Fruit fly (Drosophila melanogaster) Kc167 (cell line): ENCODE data around the gene CG43121.

Experiments used
- Myc ChIP-seq: fragments of >200 bp; optimal IDR thresholded peaks from 2 replicates; lab custom pipeline; 2017; ENCODE audit warnings: missing external identifiers
- Sin3A ChIP-seq: fragments of >200 bp; optimal IDR thresholded peaks from 2 replicates; lab custom pipeline; 2018; ENCODE audit warnings: missing external identifiers
- h ChIP-seq: fragments of >200 bp; optimal IDR thresholded peaks from 3 replicates; lab custom pipeline; 2018; ENCODE audit warnings: missing external identifiers
- insv ChIP-seq: fragments of >200 bp; optimal IDR thresholded peaks from 3 replicates; lab custom pipeline; 2018; ENCODE audit warnings: missing external identifiers
- psq ChIP-seq: fragments of >200 bp; optimal IDR thresholded peaks from 2 replicates; lab custom pipeline; 2017; ENCODE audit warnings: missing external identifiers
- ttk ChIP-seq: sonication (Bioruptor generic); optimal IDR thresholded peaks from 2 replicates; lab custom pipeline; 2017; ENCODE audit warnings: missing external identifiers

CG43121 gene

DNA sequence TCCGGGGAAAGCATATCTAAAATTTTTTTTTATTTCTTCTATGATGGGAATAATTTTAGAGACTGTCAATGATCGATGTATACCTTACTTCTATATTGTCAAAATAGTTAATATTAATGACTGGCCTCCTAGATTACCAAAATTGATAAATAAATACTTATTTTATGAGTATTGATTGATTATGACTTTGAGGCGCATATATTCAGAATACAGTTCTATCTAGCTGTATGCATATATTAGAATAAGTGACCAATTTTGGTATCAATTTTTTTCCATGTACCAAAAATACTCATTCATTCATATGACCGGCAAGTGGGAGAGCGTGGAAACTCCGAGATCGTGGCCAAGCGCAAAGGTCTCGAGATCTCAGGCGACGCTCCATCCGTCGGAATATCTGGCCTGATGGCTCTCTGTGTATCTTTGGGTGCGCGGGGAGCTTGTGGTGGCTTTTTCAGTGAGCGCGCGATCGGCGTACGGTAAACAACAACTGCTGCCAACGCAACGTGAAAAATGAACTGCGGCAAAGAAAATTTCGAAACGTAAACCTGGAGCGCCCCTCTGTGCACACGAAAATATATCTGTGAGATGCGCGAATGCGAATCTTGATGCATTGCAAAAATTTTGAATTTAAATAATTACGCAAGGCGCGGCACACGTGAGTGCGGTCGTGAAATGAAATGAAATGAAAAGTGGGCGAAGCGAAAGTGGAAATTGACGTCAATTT lies at the start of gene CG43121, which contains the start of gene ome:
Gene CG43121 (minus strand): TSS at position 51 of the 724 bp plus-strand sequence.
Gene ome (plus strand): TSS at position 453 of the 724 bp plus-strand sequence.
- TF ChIP-seq Sin3A (no peak), Myc (lab: Kevin White, UChicago) (no peak), psq (lab: Kevin White, UChicago) (no peak), h (lab: Kevin White, UChicago) (no peak), insv (lab: Kevin White, UChicago) (no peak), ttk (no peak)

DNA sequence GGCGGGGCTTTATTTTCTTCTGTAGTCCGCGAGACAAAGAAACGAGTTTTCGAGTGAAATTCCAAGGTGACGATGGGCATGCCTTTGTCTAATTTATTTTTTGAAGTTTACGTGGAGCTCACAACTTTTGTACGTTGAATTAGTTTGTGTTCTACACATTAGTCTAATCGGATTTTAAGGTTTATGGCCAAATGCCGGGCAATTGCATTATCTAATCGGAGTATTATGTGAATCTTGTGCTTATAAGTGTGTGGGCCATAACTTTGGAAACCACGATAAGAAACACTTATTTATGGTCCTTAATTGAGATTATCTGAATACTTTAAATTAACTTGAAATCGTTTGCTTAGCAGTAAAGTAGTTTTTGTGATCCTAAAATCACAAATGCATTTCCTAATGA lies 40.6 kb upstream of the CG43121 start:
- no peak for TF ChIP-seq psq (lab: Kevin White, UChicago)
- TF ChIP-seq h (lab: Kevin White, UChicago): no peak

dm6 chr3L:14708053-14708452 lies 35.8 kb upstream of the CG43121 start:
- TF ChIP-seq ttk (no peak), Myc (lab: Kevin White, UChicago) (no peak), h (lab: Kevin White, UChicago) (no peak), Sin3A (no peak), psq (lab: Kevin White, UChicago) (no peak), insv (lab: Kevin White, UChicago) (no peak)

DNA sequence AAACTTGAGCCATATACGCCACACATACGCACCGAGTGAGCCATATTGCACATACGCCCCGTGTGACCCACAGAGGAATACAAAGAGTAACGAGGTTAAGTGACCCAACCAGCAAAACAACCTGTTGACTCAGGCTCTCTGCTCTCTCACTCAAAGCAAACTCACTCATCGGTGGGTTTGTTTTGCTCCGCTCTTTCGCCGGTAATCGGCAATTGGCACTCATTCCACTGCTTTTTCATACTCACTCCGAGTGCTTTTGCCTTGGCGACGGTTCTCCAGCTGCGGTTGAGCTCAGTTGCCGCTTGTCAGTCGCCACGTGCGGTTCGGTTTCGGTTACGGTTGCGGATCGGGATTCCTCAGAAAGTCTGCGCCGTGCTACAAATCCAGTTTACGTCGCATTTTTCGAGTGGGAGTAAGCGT lies 34.2 kb upstream of the CG43121 start:
- TF ChIP-seq Sin3A (no peak), ttk (no peak), Myc (lab: Kevin White, UChicago) (no peak), h (lab: Kevin White, UChicago) (no peak)

DNA sequence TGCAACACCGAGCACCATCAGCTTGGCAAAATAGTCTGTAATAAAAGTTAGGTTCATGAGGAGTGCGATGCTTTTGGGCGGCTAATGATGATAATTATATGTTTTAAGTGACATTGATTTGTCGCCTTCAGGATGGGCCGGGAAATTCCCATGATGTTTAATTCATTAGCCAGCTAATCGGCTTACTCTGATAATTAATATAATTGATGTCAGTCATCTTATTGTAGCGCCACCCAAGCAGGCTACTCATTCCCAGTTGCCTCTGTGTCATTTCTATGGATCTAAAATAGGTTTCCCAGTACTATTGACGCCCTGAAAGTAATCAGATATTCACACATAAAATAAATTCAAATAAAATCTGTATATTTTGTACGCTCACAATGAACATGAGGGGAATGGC lies 32.9 kb upstream of the CG43121 start, which contains the start of gene CG13476:
Gene CG13476 (plus strand): TSS at position 301 of the 400 bp plus-strand sequence.
- no peak for TF ChIP-seq Sin3A
- TF ChIP-seq h (lab: Kevin White, UChicago): no peak
- TF ChIP-seq insv (lab: Kevin White, UChicago): no peak
- TF ChIP-seq ttk: no peak
- no peak for TF ChIP-seq Myc (lab: Kevin White, UChicago)
- no peak for TF ChIP-seq psq (lab: Kevin White, UChicago)

DNA sequence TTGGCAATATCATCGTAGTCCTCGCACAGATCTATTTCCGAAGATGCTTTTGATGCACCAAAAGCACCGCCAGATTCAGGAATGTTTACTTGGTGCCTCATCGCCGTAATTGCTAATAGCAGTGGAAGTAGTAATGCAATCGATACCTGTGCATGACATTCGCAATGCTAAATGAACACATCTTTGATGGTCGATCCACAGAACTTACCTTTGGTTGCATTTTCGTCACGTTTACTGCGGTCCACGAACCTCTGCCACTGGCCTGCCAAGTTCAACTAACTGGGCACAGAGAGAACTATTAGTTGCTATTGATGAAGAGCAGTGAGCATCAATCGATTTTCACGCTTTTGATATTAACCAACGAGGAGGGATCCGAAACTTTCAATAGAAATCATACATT lies 29.3 kb upstream of the CG43121 start, which contains the start of gene CG17177:
Gene CG17177 (minus strand): TSS at position 101 of the 400 bp plus-strand sequence.
- no peak for TF ChIP-seq ttk
- no peak for TF ChIP-seq insv (lab: Kevin White, UChicago)
- TF ChIP-seq Sin3A: no peak

- TF ChIP-seq Myc (lab: Kevin White, UChicago): no peak
- TF ChIP-seq insv (lab: Kevin White, UChicago): no peak
- TF ChIP-seq h (lab: Kevin White, UChicago): no peak
- no peak for TF ChIP-seq Sin3A
These were observed 24.8 kb upstream of the CG43121 start, which contains the start of gene CG13474 for dm6 chr3L:14697005-14697404. Gene CG13474, minus strand, starts transcription at chr3L:14697105.

- no peak for TF ChIP-seq Sin3A
- TF ChIP-seq psq (lab: Kevin White, UChicago): no peak
- TF ChIP-seq ttk: no peak
- TF ChIP-seq Myc (lab: Kevin White, UChicago): no peak
- TF ChIP-seq h (lab: Kevin White, UChicago): no peak
- no peak for TF ChIP-seq insv (lab: Kevin White, UChicago)
These were observed 18.8 kb upstream of the CG43121 start, which contains the start of gene gdrd for dm6 chr3L:14691047-14691446. Gene gdrd, plus strand, starts transcription at chr3L:14691347.

DNA sequence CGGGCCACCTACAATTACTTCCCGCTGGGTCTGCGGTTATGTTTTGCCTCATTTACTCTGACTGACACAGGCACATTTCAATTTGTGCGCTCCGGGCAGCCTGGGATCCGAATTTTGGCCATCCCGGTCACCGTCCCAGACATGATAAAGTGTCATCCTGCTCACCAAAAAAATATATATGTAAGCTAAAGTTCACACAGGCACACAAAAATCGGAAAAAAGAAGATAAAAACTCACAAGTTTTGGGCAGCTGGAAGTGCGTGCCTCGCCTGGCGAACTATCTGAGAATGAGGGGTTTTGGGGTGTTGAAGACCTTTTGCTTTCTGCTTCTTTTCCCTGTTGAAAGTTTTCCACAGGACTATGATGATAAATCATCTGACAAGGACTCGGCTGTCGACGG lies 14.0 kb upstream of the CG43121 start:
- no peak for TF ChIP-seq Myc (lab: Kevin White, UChicago)
- no peak for TF ChIP-seq h (lab: Kevin White, UChicago)
- no peak for TF ChIP-seq Sin3A
- no peak for TF ChIP-seq psq (lab: Kevin White, UChicago)
- no peak for TF ChIP-seq ttk
- no peak for TF ChIP-seq insv (lab: Kevin White, UChicago)

DNA sequence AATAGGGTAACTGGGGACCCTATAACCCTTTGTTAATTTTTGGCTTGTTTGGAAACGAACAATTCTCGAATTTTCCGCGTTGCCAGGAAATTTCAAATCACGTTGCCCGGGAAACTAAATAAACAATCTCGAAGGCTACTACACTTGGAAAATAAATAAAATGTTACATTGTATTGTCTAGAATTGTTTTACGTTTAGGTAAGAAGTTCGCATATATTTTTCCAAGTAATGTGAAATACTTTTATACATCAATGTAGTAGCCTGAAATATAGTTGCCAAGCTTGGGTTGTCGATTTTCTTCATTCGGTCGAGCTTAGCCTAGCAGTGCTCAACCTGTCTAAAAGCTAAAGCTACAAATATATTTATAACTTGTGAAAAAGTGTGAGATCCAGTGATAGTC lies 12.2 kb upstream of the CG43121 start, which contains the start of gene Dnaaf6:
Gene Dnaaf6 (plus strand): TSS at position 301 of the 400 bp plus-strand sequence.
- TF ChIP-seq h (lab: Kevin White, UChicago) (no peak), Sin3A (no peak), insv (lab: Kevin White, UChicago) (no peak), ttk (no peak), psq (lab: Kevin White, UChicago) (no peak), Myc (lab: Kevin White, UChicago) (no peak)

DNA sequence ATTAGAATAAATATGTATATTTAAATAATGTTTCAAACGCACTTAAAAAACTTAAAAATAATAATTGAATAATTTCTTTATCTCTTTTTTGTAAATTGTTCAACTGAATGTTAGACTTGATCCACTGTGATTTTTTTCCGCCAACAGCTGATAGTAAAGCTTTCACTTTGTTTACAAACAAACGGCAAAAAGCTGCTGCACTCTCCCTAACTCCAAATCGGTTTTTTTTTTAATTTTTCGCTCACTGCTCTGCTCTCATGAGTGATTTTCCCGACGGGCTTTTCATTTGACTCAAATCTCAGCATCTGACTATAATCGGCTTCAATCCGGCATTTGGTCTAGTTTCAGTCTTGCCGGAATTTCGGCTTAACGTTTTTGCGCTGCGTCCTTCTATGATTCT lies 9.3 kb upstream of the CG43121 start:
- TF ChIP-seq h (lab: Kevin White, UChicago): no peak
- TF ChIP-seq insv (lab: Kevin White, UChicago): no peak
- no peak for TF ChIP-seq Myc (lab: Kevin White, UChicago)
- TF ChIP-seq Sin3A: no peak
- no peak for TF ChIP-seq ttk
- TF ChIP-seq psq (lab: Kevin White, UChicago): no peak

DNA sequence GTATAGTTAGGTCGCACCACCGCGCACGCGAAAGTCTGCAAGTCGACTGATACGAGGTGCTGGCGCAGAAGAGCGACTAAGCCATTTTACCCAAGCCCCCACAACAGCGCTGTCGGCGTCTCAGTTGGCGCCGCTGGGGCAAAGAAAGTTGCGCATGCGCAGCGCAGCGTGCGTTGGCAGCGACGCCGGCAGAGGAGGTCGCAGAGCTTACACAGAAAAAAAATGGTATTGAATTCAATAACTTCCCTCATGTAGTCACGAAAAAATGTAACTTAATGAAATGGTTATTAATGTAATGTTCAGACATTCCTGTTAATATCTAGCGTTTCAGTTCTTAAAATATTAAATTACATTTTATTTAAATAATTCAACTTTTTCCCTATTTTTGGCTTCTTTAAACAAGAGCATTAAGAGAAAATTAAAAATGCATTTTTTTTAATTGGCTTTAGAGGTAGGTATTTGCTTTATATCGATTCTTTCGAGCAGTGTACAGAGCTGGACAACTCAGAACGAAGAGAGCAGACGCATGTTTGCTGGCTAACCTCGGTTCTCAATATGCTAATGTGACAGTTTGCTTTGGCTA lies 6.0 kb upstream of the CG43121 start, which contains the start of gene CG4914:
Gene CG4914 (minus strand): TSS at position 51 of the 583 bp plus-strand sequence.
- no peak for TF ChIP-seq Sin3A
- no peak for TF ChIP-seq insv (lab: Kevin White, UChicago)
- no peak for TF ChIP-seq h (lab: Kevin White, UChicago)
- TF ChIP-seq Myc (lab: Kevin White, UChicago): no peak
- TF ChIP-seq psq (lab: Kevin White, UChicago): no peak
- no peak for TF ChIP-seq ttk
